Fruit fly (Drosophila melanogaster) whole organism: Measurements from ENCODE around the gene Sry-delta.

ENCODE experiments used
- CG8478 ChIP-seq: fragments of >200 bp; optimal IDR thresholded peaks from 2 replicates; lab custom pipeline; 2018; ENCODE audit warnings: inconsistent platforms
- Dll ChIP-seq: fragments of >200 bp; optimal IDR thresholded peaks from 2 replicates; lab custom pipeline; 2017
- pan ChIP-seq: fragments of >200 bp; optimal IDR thresholded peaks from 2 replicates; lab custom pipeline; 2017
- usp ChIP-seq: fragments of >200 bp; optimal IDR thresholded peaks from 2 replicates; lab custom pipeline; 2017; ENCODE audit warnings: missing biosample characterization, missing genetic modification characterization, mixed read lengths

DNA sequence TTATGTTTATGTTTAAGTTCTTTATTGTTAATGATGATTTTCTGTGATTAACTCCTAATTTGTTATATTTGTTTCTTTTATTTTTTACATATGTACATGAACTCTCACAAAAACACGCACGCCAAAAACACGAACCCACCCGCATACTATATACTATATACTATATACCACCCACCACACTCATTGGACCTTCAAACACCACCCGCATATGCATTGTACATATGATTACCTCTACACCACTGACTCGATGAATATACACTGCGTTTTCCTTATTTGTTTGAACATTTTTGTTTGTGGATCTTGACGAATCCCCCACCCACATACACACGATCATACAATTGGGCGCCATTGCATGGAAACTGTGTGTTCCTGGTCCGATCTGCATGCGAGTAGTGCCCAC, 10.9 kb upstream of the Sry-delta start:
- TF ChIP-seq CG8478 (lab: Kevin White, UChicago): no peak
- TF ChIP-seq usp (GFP tag; lab: Kevin White, UChicago): no peak
- TF ChIP-seq pan (lab: Kevin White, UChicago): no peak
- no peak for TF ChIP-seq Dll (lab: Kevin White, UChicago)
